Worm (Caenorhabditis elegans) whole organism, young adult: Measurements from ENCODE around the gene C05C12.5.

Experiments used
- nhr-90 ChIP-seq: sonication (generic microtip); optimal IDR thresholded peaks from 2 replicates; lab custom pipeline; 2016; ENCODE audit warnings: missing genotype, mild to moderate bottlenecking, missing genetic modification characterization, missing compliant biosample characterization
- snpc-1.3 ChIP-seq: sonication (generic microtip); optimal IDR thresholded peaks from 2 replicates; lab custom pipeline; 2017; ENCODE audit warnings: missing genetic modification characterization, mild to moderate bottlenecking, missing compliant biosample characterization, antibody characterized with exemption, moderate library complexity, missing genotype, missing genetic modification reagents; ENCODE audit not compliant: insufficient read depth

DNA sequence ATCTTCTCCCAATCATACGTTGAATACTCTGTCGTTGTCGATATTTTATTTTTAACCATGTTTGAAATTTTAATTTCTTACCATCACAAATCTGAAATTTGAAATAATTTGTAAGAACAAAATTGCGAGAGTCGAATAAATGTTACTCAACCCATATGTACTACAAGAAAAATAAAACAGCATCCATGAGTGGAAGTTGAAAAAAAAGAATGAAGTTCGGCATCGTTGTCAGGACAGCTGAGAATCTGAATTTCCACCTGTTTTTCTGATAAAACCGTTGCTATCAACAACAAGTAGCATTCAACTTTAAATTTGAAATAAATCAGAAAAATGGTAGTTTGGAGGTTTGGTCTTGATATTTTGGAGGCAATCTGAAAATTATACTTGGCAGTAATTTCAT lies 37.1 kb downstream of the C05C12.5 start, which contains the start of gene C29F4.3:
- TF ChIP-seq snpc-1.3 (tag; lab: Kevin White, UChicago) (no peak), nhr-90 (tag; lab: Kevin White, UChicago) (no peak)
